Fruit fly (Drosophila melanogaster) whole organism, pupa: ENCODE measurements around the gene mRpL14.

ENCODE experiments used
- CG13204 ChIP-seq: fragments of 200-800 bp; sonication (Bioruptor generic); optimal IDR thresholded peaks from 2 replicates; lab custom pipeline; 2018; ENCODE audit warnings: missing biosample characterization, mild to moderate bottlenecking, missing genetic modification characterization, moderate library complexity
- CG14655 ChIP-seq: fragments of 200-800 bp; sonication (Bioruptor generic); optimal IDR thresholded peaks from 3 replicates; lab custom pipeline; 2017; ENCODE audit warnings: mild to moderate bottlenecking, missing biosample characterization, missing genetic modification reagents, missing genetic modification characterization
- CG17806 ChIP-seq: fragments of 200-800 bp; sonication (Bioruptor generic); optimal IDR thresholded peaks from 2 replicates; lab custom pipeline; 2018; ENCODE audit warnings: missing biosample characterization, mild to moderate bottlenecking, missing genetic modification characterization, moderate library complexity
- CG34367 ChIP-seq: fragments of 200-800 bp; sonication (Bioruptor generic); optimal IDR thresholded peaks from 2 replicates; lab custom pipeline; 2018; ENCODE audit warnings: missing biosample characterization, mild to moderate bottlenecking, missing genetic modification characterization
- CG8159 ChIP-seq: fragments of 200-800 bp; sonication (Bioruptor generic); optimal IDR thresholded peaks from 3 replicates; lab custom pipeline; 2018; ENCODE audit warnings: missing biosample characterization, mild to moderate bottlenecking, missing genetic modification characterization, moderate library complexity
- CG9948 ChIP-seq: fragments of 200-800 bp; sonication (Bioruptor generic); optimal IDR thresholded peaks from 2 replicates; lab custom pipeline; 2018; ENCODE audit warnings: missing biosample characterization, mild to moderate bottlenecking, missing genetic modification characterization, moderate library complexity
- EcR ChIP-seq: fragments of 200-800 bp; sonication (Bioruptor generic); optimal IDR thresholded peaks from 3 replicates; lab custom pipeline; 2019; ENCODE audit warnings: missing biosample characterization, missing genetic modification characterization, mild to moderate bottlenecking, moderate library complexity, missing genetic modification reagents
- Ets98B ChIP-seq: fragments of 200-800 bp; sonication (Bioruptor generic); IDR thresholded peaks from 2 replicates; pipeline ENCODE4 v1.3.6; 2022; ENCODE audit warnings: missing biosample characterization, missing genetic modification characterization
- Pif1B ChIP-seq: fragments of 200-800 bp; sonication (Bioruptor generic); optimal IDR thresholded peaks from 3 replicates; lab custom pipeline; 2016; ENCODE audit warnings: missing biosample characterization, missing genetic modification characterization
- gl ChIP-seq: fragments of 200-800 bp; sonication (Bioruptor generic); optimal IDR thresholded peaks from 2 replicates; lab custom pipeline; 2018; ENCODE audit warnings: missing biosample characterization, mild to moderate bottlenecking, missing genetic modification characterization
- rn ChIP-seq: fragments of 200-800 bp; sonication (Bioruptor generic); IDR thresholded peaks from 2 replicates; pipeline ENCODE4 v1.3.6; 2022; ENCODE audit warnings: missing biosample characterization, missing genetic modification characterization

- TF ChIP-seq gl (tag; lab: Kevin White, UChicago) (no peak), rn (no peak), CG14655 (GFP tag; lab: Kevin White, UChicago) (no peak), CG13204 (no peak), Pif1B (no peak), CG8159 (no peak), CG17806 (tag; lab: Kevin White, UChicago) (no peak), CG9948 (tag; lab: Kevin White, UChicago) (no peak), Ets98B (no peak), EcR (GFP tag; lab: Kevin White, UChicago) (no peak), CG34367 (tag; lab: Kevin White, UChicago) (no peak)
Observed at dm6 chrX:2360992-2361391, 16.5 kb upstream of the mRpL14 start.
